Worm (Caenorhabditis elegans) whole organism, late embryonic: ENCODE measurements around the gene F37C4.8.

Experiments used
- C38D4.7 ChIP-seq: fragments of 200-800 bp; sonication (Bioruptor generic); optimal IDR thresholded peaks from 2 replicates; lab custom pipeline; 2018; ENCODE audit warnings: mild to moderate bottlenecking, missing genetic modification characterization, moderate library complexity, missing compliant biosample characterization
- F13H6.1 ChIP-seq: sonication (generic microtip); optimal IDR thresholded peaks from 2 replicates; lab custom pipeline; 2016; ENCODE audit warnings: missing genetic modification characterization, missing compliant biosample characterization
- ahr-1 ChIP-seq: sonication (generic microtip); optimal IDR thresholded peaks from 2 replicates; lab custom pipeline; 2016; ENCODE audit warnings: missing genetic modification characterization, missing compliant biosample characterization
- ama-1 ChIP-seq: fragments of 150-350 bp; optimal IDR thresholded peaks from 2 replicates; lab custom pipeline; 2014
- ceh-14 ChIP-seq: sonication (generic microtip); optimal IDR thresholded peaks from 2 replicates; lab custom pipeline; 2016; ENCODE audit warnings: missing genotype, missing genetic modification characterization, missing compliant biosample characterization
- dve-1 ChIP-seq: sonication (generic microtip); optimal IDR thresholded peaks from 2 replicates; lab custom pipeline; 2017; ENCODE audit warnings: antibody characterized with exemption, mild to moderate bottlenecking, missing genetic modification characterization, missing compliant biosample characterization
- elt-2 ChIP-seq: sonication (generic microtip); optimal IDR thresholded peaks from 2 replicates; lab custom pipeline; 2016; ENCODE audit warnings: missing genetic modification reagents, missing genetic modification characterization, missing compliant biosample characterization
- elt-4 ChIP-seq: sonication (generic microtip); optimal IDR thresholded peaks from 2 replicates; lab custom pipeline; 2016; ENCODE audit warnings: missing genetic modification characterization, missing compliant biosample characterization
- fkh-10 ChIP-seq: fragments of 150-350 bp; optimal IDR thresholded peaks from 2 replicates; lab custom pipeline; 2014; ENCODE audit warnings: missing biosample characterization, missing genetic modification reagents, missing genetic modification characterization
- nhr-11 ChIP-seq: fragments of 150-350 bp; optimal IDR thresholded peaks from 2 replicates; lab custom pipeline; 2014; ENCODE audit warnings: missing biosample characterization, missing genetic modification characterization
- pag-3 ChIP-seq: sonication (generic microtip); optimal IDR thresholded peaks from 2 replicates; lab custom pipeline; 2016; ENCODE audit warnings: missing compliant biosample characterization, missing genetic modification characterization, borderline replicate concordance
- pqm-1 ChIP-seq: sonication (generic microtip); optimal IDR thresholded peaks from 2 replicates; lab custom pipeline; 2016; ENCODE audit warnings: missing genetic modification characterization, missing compliant biosample characterization
- syd-9 ChIP-seq: sonication (generic microtip); optimal IDR thresholded peaks from 2 replicates; lab custom pipeline; 2016; ENCODE audit warnings: mild to moderate bottlenecking, missing genetic modification characterization, moderate library complexity, missing compliant biosample characterization
- tbx-2 ChIP-seq: sonication (generic microtip); optimal IDR thresholded peaks from 2 replicates; lab custom pipeline; 2016; ENCODE audit warnings: missing genetic modification characterization, missing compliant biosample characterization

- no peak for TF ChIP-seq pqm-1 (tag; lab: Kevin White, UChicago)
- no peak for TF ChIP-seq elt-4
- no peak for TF ChIP-seq pag-3 (tag; lab: Kevin White, UChicago)
- no peak for TF ChIP-seq ama-1 (lab: Kevin White, UChicago)
- TF ChIP-seq ahr-1 (tag; lab: Kevin White, UChicago): no peak
- no peak for TF ChIP-seq nhr-11 (tag; lab: Kevin White, UChicago)
- no peak for TF ChIP-seq ceh-14 (tag; lab: Kevin White, UChicago)
- TF ChIP-seq F13H6.1 (tag; lab: Kevin White, UChicago): no peak
- TF ChIP-seq dve-1: no peak
- TF ChIP-seq syd-9: no peak
- TF ChIP-seq tbx-2 (tag; lab: Kevin White, UChicago): no peak
- no peak for TF ChIP-seq fkh-10 (GFP tag; lab: Kevin White, UChicago)
- no peak for TF ChIP-seq elt-2 (tag; lab: Kevin White, UChicago)
- no peak for TF ChIP-seq C38D4.7 (GFP tag; lab: Kevin White, UChicago)
These were observed 47.2 kb downstream of the F37C4.8 start for ce11 chrIV:3833778-3834177.
